Worm (Caenorhabditis elegans) whole organism, late embryonic: ENCODE results near the gene cyk-1.

Experiments used
- K02D7.2 ChIP-seq: sonication (generic microtip); optimal IDR thresholded peaks from 2 replicates; lab custom pipeline; 2017; ENCODE audit warnings: mild to moderate bottlenecking, missing genetic modification characterization, missing compliant biosample characterization
- ceh-22 ChIP-seq: sonication (generic microtip); optimal IDR thresholded peaks from 2 replicates; lab custom pipeline; 2017; ENCODE audit warnings: missing biosample characterization, missing genetic modification characterization
- ceh-48 ChIP-seq: sonication (generic microtip); optimal IDR thresholded peaks from 2 replicates; lab custom pipeline; 2016; ENCODE audit warnings: missing genetic modification characterization, inconsistent platforms, missing compliant biosample characterization
- hlh-8 ChIP-seq: sonication (generic microtip); optimal IDR thresholded peaks from 2 replicates; lab custom pipeline; 2016; ENCODE audit warnings: missing genotype, missing genetic modification characterization, missing compliant biosample characterization
- odd-2 ChIP-seq: sonication (generic microtip); optimal IDR thresholded peaks from 2 replicates; lab custom pipeline; 2017; ENCODE audit warnings: antibody characterized with exemption, mild to moderate bottlenecking, missing genetic modification characterization, missing compliant biosample characterization
- syd-9 ChIP-seq: sonication (generic microtip); optimal IDR thresholded peaks from 2 replicates; lab custom pipeline; 2016; ENCODE audit warnings: mild to moderate bottlenecking, missing genetic modification characterization, moderate library complexity, missing compliant biosample characterization

cyk-1 gene

ce11 chrIII:6973682-6974081 is 55.3 kb downstream of the cyk-1 start, which contains the start of gene F31E3.2:
Gene F31E3.2, plus strand, starts transcription at chrIII:6973982.
- TF ChIP-seq ceh-22 (tag; lab: Kevin White, UChicago) (no peak), syd-9 (tag; lab: Kevin White, UChicago) (no peak), odd-2 (tag; lab: Kevin White, UChicago) (no peak), K02D7.2 (no peak), ceh-48 (peak; percentile 22), hlh-8 (tag; lab: Kevin White, UChicago) (no peak)
